Worm (Caenorhabditis elegans) whole organism, young adult: ENCODE results near the gene hil-3.
A peak's percentile ranks its signal among the peaks of the same experiment; 100 is the strongest.

Experiments
- B0019.2 ChIP-seq: fragments of 200-800 bp; sonication (Bioruptor generic); conservative IDR thresholded peaks from 2 replicates; pipeline ENCODE4 v1.3.6; 2022; ENCODE audit warnings: missing genetic modification reagents, missing genetic modification characterization, missing compliant biosample characterization
- C06A6.2 ChIP-seq: fragments of 200-800 bp; sonication (Bioruptor generic); conservative IDR thresholded peaks from 2 replicates; pipeline ENCODE4 v1.3.6; 2022; ENCODE audit warnings: missing genetic modification characterization, missing compliant biosample characterization
- F33H1.4 ChIP-seq: fragments of 200-800 bp; sonication (Bioruptor generic); IDR thresholded peaks from 2 replicates; pipeline ENCODE4 v1.3.6; 2022; ENCODE audit warnings: missing genetic modification reagents, missing genetic modification characterization, missing compliant biosample characterization
- K12H6.12 ChIP-seq: fragments of 200-800 bp; sonication (Bioruptor generic); optimal IDR thresholded peaks from 2 replicates; lab custom pipeline; 2018; ENCODE audit warnings: mild to moderate bottlenecking, missing genetic modification characterization, missing compliant biosample characterization
- T26A5.8 ChIP-seq: sonication (generic microtip); optimal IDR thresholded peaks from 2 replicates; lab custom pipeline; 2016; ENCODE audit warnings: missing genetic modification characterization, missing compliant biosample characterization
- Y67H2A.10 ChIP-seq: fragments of 200-800 bp; sonication (Bioruptor generic); conservative IDR thresholded peaks from 2 replicates; pipeline ENCODE4 v1.3.6; 2022; ENCODE audit warnings: missing genetic modification reagents, missing genetic modification characterization, missing compliant biosample characterization
- Y95B8A.8 ChIP-seq: fragments of 200-800 bp; sonication (Bioruptor generic); IDR thresholded peaks from 2 replicates; pipeline ENCODE4 v1.3.6; 2022; ENCODE audit warnings: missing genetic modification reagents, missing genetic modification characterization, missing compliant biosample characterization
- ama-1 ChIP-seq, 3 experiments: fragments of 150-350 bp in 1 of 3; sonication (generic microtip) in 2 of 3; optimal IDR thresholded peaks; 2 replicates each; lab custom pipeline; 2014 to 2018; ENCODE audit warnings: missing biosample characterization in 2 of 3, missing genetic modification characterization in 2 of 3, missing genetic modification reagents in 2 of 3
- atf-7 ChIP-seq: sonication (generic microtip); optimal IDR thresholded peaks from 2 replicates; lab custom pipeline; 2017; ENCODE audit warnings: mild to moderate bottlenecking, missing genetic modification characterization, missing compliant biosample characterization
- cebp-2 ChIP-seq: fragments of 200-800 bp; sonication (Bioruptor generic); IDR thresholded peaks from 2 replicates; pipeline ENCODE4 v1.3.6; 2022; ENCODE audit warnings: missing genetic modification characterization, missing compliant biosample characterization
- ceh-27 ChIP-seq: fragments of 200-800 bp; sonication (Bioruptor generic); optimal IDR thresholded peaks from 2 replicates; lab custom pipeline; 2018; ENCODE audit warnings: mild to moderate bottlenecking, missing genetic modification characterization, moderate library complexity, missing compliant biosample characterization
- ceh-40 ChIP-seq: fragments of 200-800 bp; sonication (Bioruptor generic); IDR thresholded peaks from 2 replicates; pipeline ENCODE4 v1.3.6; 2022; ENCODE audit warnings: missing genetic modification characterization, missing compliant biosample characterization
- ceh-58 ChIP-seq: fragments of 200-800 bp; sonication (Bioruptor generic); IDR thresholded peaks from 2 replicates; pipeline ENCODE4 v1.3.6; 2022; ENCODE audit warnings: missing genetic modification characterization, missing compliant biosample characterization
- chd-7 ChIP-seq: sonication (generic microtip); optimal IDR thresholded peaks from 2 replicates; lab custom pipeline; 2016; ENCODE audit warnings: mild to moderate bottlenecking, missing genetic modification characterization, moderate library complexity, missing compliant biosample characterization
- dox-1 ChIP-seq: fragments of 200-800 bp; sonication (Bioruptor generic); IDR thresholded peaks from 2 replicates; pipeline ENCODE4 v1.3.6; 2022; ENCODE audit warnings: missing genetic modification reagents, missing genetic modification characterization, missing compliant biosample characterization
- egl-18 ChIP-seq: fragments of 200-800 bp; sonication (Bioruptor generic); IDR thresholded peaks from 2 replicates; pipeline ENCODE4 v1.3.6; 2022; ENCODE audit warnings: missing genetic modification reagents, missing genetic modification characterization, missing compliant biosample characterization
- egl-44 ChIP-seq: fragments of 200-800 bp; sonication (Bioruptor generic); IDR thresholded peaks from 2 replicates; pipeline ENCODE4 v1.3.6; 2022; ENCODE audit warnings: missing genetic modification reagents, missing genetic modification characterization, missing compliant biosample characterization
- egrh-3 ChIP-seq: fragments of 200-800 bp; sonication (Bioruptor generic); IDR thresholded peaks from 2 replicates; pipeline ENCODE4 v1.3.6; 2022; ENCODE audit warnings: missing genetic modification reagents, missing genetic modification characterization, missing compliant biosample characterization
- ekl-4 ChIP-seq: fragments of 200-800 bp; sonication (Bioruptor generic); IDR thresholded peaks from 2 replicates; pipeline ENCODE4 v1.3.6; 2022; ENCODE audit warnings: missing genetic modification reagents, missing genetic modification characterization, missing compliant biosample characterization
- him-1 ChIP-seq: sonication (generic microtip); optimal IDR thresholded peaks from 2 replicates; lab custom pipeline; 2016; ENCODE audit warnings: missing genotype, missing genetic modification reagents, missing genetic modification characterization, missing compliant biosample characterization
- hlh-12 ChIP-seq: sonication (generic microtip); optimal IDR thresholded peaks from 2 replicates; lab custom pipeline; 2016; ENCODE audit warnings: missing genetic modification characterization, missing compliant biosample characterization
- hmg-1.2 ChIP-seq: fragments of 200-800 bp; sonication (Bioruptor generic); IDR thresholded peaks from 2 replicates; pipeline ENCODE4 v1.3.6; 2022; ENCODE audit warnings: missing genetic modification reagents, missing genetic modification characterization, missing compliant biosample characterization
- hmg-20 ChIP-seq: fragments of 200-800 bp; sonication (Bioruptor generic); IDR thresholded peaks from 2 replicates; pipeline ENCODE4 v1.3.6; 2022; ENCODE audit warnings: missing genetic modification reagents, missing genetic modification characterization, missing compliant biosample characterization
- let-526 ChIP-seq: fragments of 200-800 bp; sonication (Bioruptor generic); IDR thresholded peaks from 2 replicates; pipeline ENCODE4 v1.3.6; 2022; ENCODE audit warnings: missing genetic modification reagents, missing genetic modification characterization, missing compliant biosample characterization
- lin-26 ChIP-seq: fragments of 200-800 bp; sonication (Bioruptor generic); IDR thresholded peaks from 2 replicates; pipeline ENCODE4 v1.3.6; 2022; ENCODE audit warnings: missing genetic modification reagents, missing genetic modification characterization, missing compliant biosample characterization
- lin-35 ChIP-seq, 3 experiments: fragments of 150-350 bp in 2 of 3; sonication (generic microtip) in 1 of 3; optimal IDR thresholded peaks; 2 replicates each; lab custom pipeline; 2014 to 2018; ENCODE audit warnings: missing biosample characterization in 3 of 3, missing genetic modification characterization in 3 of 3, missing genetic modification reagents in 3 of 3
- lin-40 ChIP-seq: sonication (generic microtip); optimal IDR thresholded peaks from 2 replicates; lab custom pipeline; 2016; ENCODE audit warnings: missing genetic modification characterization, mild to moderate bottlenecking, missing compliant biosample characterization, missing genotype, missing genetic modification reagents
- lsl-1 ChIP-seq: fragments of 200-800 bp; sonication (Bioruptor generic); optimal IDR thresholded peaks from 2 replicates; lab custom pipeline; 2018; ENCODE audit warnings: mild to moderate bottlenecking, missing genetic modification characterization, moderate library complexity, missing compliant biosample characterization
- madf-3 ChIP-seq: fragments of 200-800 bp; sonication (Bioruptor generic); IDR thresholded peaks from 2 replicates; pipeline ENCODE4 v1.3.6; 2022; ENCODE audit warnings: missing genetic modification reagents, missing genetic modification characterization, missing compliant biosample characterization
- madf-6 ChIP-seq: fragments of 200-800 bp; sonication (Bioruptor generic); IDR thresholded peaks from 2 replicates; pipeline ENCODE4 v1.3.6; 2022; ENCODE audit warnings: missing genetic modification reagents, missing genetic modification characterization, missing compliant biosample characterization
- mes-4 ChIP-seq: sonication (generic microtip); optimal IDR thresholded peaks from 2 replicates; lab custom pipeline; 2016; ENCODE audit warnings: missing genotype, missing genetic modification characterization, missing compliant biosample characterization
- nfya-1 ChIP-seq: sonication (generic microtip); optimal IDR thresholded peaks from 2 replicates; lab custom pipeline; 2017; ENCODE audit warnings: antibody characterized with exemption, missing compliant biosample characterization, missing genetic modification characterization, borderline replicate concordance; ENCODE audit not compliant: insufficient read depth
- nfyb-1 ChIP-seq: fragments of 200-800 bp; sonication (Bioruptor generic); IDR thresholded peaks from 2 replicates; pipeline ENCODE4 v1.3.6; 2022; ENCODE audit warnings: missing genetic modification reagents, missing genetic modification characterization, missing compliant biosample characterization
- nhr-120 ChIP-seq: fragments of 200-800 bp; sonication (Bioruptor generic); IDR thresholded peaks from 2 replicates; pipeline ENCODE4 v1.3.6; 2022; ENCODE audit warnings: missing genetic modification characterization, missing compliant biosample characterization
- nhr-27 ChIP-seq: fragments of 200-800 bp; sonication (Bioruptor generic); optimal IDR thresholded peaks from 2 replicates; lab custom pipeline; 2018; ENCODE audit warnings: mild to moderate bottlenecking, missing genetic modification characterization, moderate library complexity, missing compliant biosample characterization
- pbrm-1 ChIP-seq: fragments of 200-800 bp; sonication (Bioruptor generic); IDR thresholded peaks from 2 replicates; pipeline ENCODE4 v1.3.6; 2022; ENCODE audit warnings: missing genetic modification reagents, missing genetic modification characterization, missing compliant biosample characterization
- repo-1 ChIP-seq: sonication (generic microtip); optimal IDR thresholded peaks from 2 replicates; lab custom pipeline; 2017; ENCODE audit warnings: mild to moderate bottlenecking, missing genetic modification characterization, missing compliant biosample characterization
- rpc-1 ChIP-seq, 2 experiments: fragments of 150-350 bp in 1 of 2; sonication (generic microtip) in 1 of 2; optimal IDR thresholded peaks; 2 replicates each; lab custom pipeline; 2014 to 2018; ENCODE audit warnings: missing biosample characterization in 1 of 2, missing genetic modification characterization in 1 of 2, missing genetic modification reagents in 1 of 2, missing genotype in 1 of 2
- snpc-3.4 ChIP-seq: sonication (generic microtip); optimal IDR thresholded peaks from 2 replicates; lab custom pipeline; 2017; ENCODE audit warnings: missing genetic modification characterization, mild to moderate bottlenecking, missing compliant biosample characterization, antibody characterized with exemption, moderate library complexity, missing genotype, missing genetic modification reagents
- snpc-4 ChIP-seq, 5 experiments: fragments of 150-350 bp in 1 of 5; sonication (generic microtip) in 4 of 5; optimal IDR thresholded peaks; 2 replicates each; lab custom pipeline; 2014 to 2018; ENCODE audit warnings: missing genetic modification characterization in 5 of 5, missing biosample characterization in 3 of 5, antibody characterized with exemption in 2 of 5, mild to moderate bottlenecking in 2 of 5, missing compliant biosample characterization in 2 of 5, missing genotype in 2 of 5, moderate library complexity in 2 of 5, missing genetic modification reagents in 1 of 5
- tbp1 ChIP-seq: fragments of 200-800 bp; sonication (Bioruptor generic); optimal IDR thresholded peaks from 2 replicates; lab custom pipeline; 2018; ENCODE audit warnings: mild to moderate bottlenecking, missing genetic modification characterization, missing compliant biosample characterization
- zfh-2 ChIP-seq: fragments of 200-800 bp; sonication (Bioruptor generic); conservative IDR thresholded peaks from 2 replicates; pipeline ENCODE4 v1.3.6; 2022; ENCODE audit warnings: missing genetic modification reagents, missing genetic modification characterization, missing compliant biosample characterization
- zim-3 ChIP-seq: sonication (generic microtip); optimal IDR thresholded peaks from 2 replicates; lab custom pipeline; 2017; ENCODE audit warnings: mild to moderate bottlenecking, missing genetic modification characterization, moderate library complexity, missing compliant biosample characterization
- ztf-28 ChIP-seq: fragments of 200-800 bp; sonication (Bioruptor generic); IDR thresholded peaks from 2 replicates; pipeline ENCODE4 v1.3.6; 2022; ENCODE audit warnings: missing genetic modification reagents, missing genetic modification characterization, missing compliant biosample characterization

hil-3 gene

ce11 chrX:8155969-8156368, 3.0 kb upstream of the hil-3 start:
- TF ChIP-seq lsl-1: no peak
- TF ChIP-seq tbp1 (GFP tag; lab: Kevin White, UChicago): peak; percentile 88
- TF ChIP-seq atf-7 (tag; lab: Kevin White, UChicago): no peak
- TF ChIP-seq lin-35 (GFP tag; optimal IDR thresholded peaks at IDR 0.05; lab: Kevin White, UChicago): peak in 1 of 3 experiments; percentile 35
- TF ChIP-seq egl-44: no peak
- peak; percentile 66; the same call in 1 of the 2 replicates for TF ChIP-seq ceh-40
- no peak for TF ChIP-seq Y67H2A.10 (GFP tag; lab: Robert Waterston, UW)
- peak; percentile 60; the same call in 1 of the 2 replicates for TF ChIP-seq let-526
- TF ChIP-seq ekl-4 (GFP tag; lab: Robert Waterston, UW): peak; percentile 67; the same call in 1 of the 2 replicates
- peak; percentile 81 for TF ChIP-seq lin-26
- no peak for TF ChIP-seq B0019.2 (GFP tag; lab: Robert Waterston, UW)
- TF ChIP-seq egrh-3 (GFP tag; lab: Robert Waterston, UW): peak; percentile 28; the same call in 1 of the 2 replicates
- TF ChIP-seq repo-1 (tag; lab: Kevin White, UChicago): peak; percentile 6
- no peak for TF ChIP-seq chd-7 (tag; lab: Kevin White, UChicago)
- TF ChIP-seq zim-3: no peak
- TF ChIP-seq madf-3 (GFP tag; lab: Robert Waterston, UW): 0 out of 2 replicates have a peak, but pooled peaks have one; percentile 39
- TF ChIP-seq ceh-27: peak; percentile 11
- TF ChIP-seq egl-18 (GFP tag; lab: Robert Waterston, UW): no peak
- TF ChIP-seq nfya-1 (tag; lab: Kevin White, UChicago): no peak
- peak; percentile 36; the same call in 1 of the 2 replicates for TF ChIP-seq zfh-2
- no peak for TF ChIP-seq Y95B8A.8 (GFP tag; lab: Robert Waterston, UW)
- peak; percentile 32 for TF ChIP-seq K12H6.12 (tag; lab: Kevin White, UChicago)
- no peak for TF ChIP-seq ama-1 (optimal IDR thresholded peaks at IDR 0.05; lab: Kevin White, UChicago)
- peak in 1 of 2 experiments; percentile 56 for TF ChIP-seq ama-1 (GFP tag; optimal IDR thresholded peaks at IDR 0.05; lab: Kevin White, UChicago)
- no peak for TF ChIP-seq him-1 (tag; lab: Kevin White, UChicago)
- TF ChIP-seq C06A6.2: no peak
- no peak for TF ChIP-seq F33H1.4
- peak; percentile 21 for TF ChIP-seq rpc-1 (optimal IDR thresholded peaks at IDR 0.05; lab: Kevin White, UChicago)
- peak; percentile 31 for TF ChIP-seq rpc-1 (tag; optimal IDR thresholded peaks at IDR 0.05; lab: Kevin White, UChicago)
- TF ChIP-seq lin-40 (tag; lab: Kevin White, UChicago): no peak
- no peak for TF ChIP-seq ceh-58 (GFP tag; lab: Robert Waterston, UW)
- TF ChIP-seq snpc-4 (GFP tag; optimal IDR thresholded peaks at IDR 0.05; lab: Kevin White, UChicago): no peak
- no peak for TF ChIP-seq snpc-4 (tag; optimal IDR thresholded peaks at IDR 0.05; lab: Kevin White, UChicago)
- TF ChIP-seq hmg-1.2 (GFP tag; lab: Robert Waterston, UW): peak; percentile 69
- no peak for TF ChIP-seq dox-1 (GFP tag; lab: Robert Waterston, UW)
- no peak for TF ChIP-seq mes-4
- no peak for TF ChIP-seq madf-6 (GFP tag; lab: Robert Waterston, UW)
- no peak for TF ChIP-seq hlh-12 (tag; lab: Kevin White, UChicago)
- TF ChIP-seq nhr-27 (tag; lab: Kevin White, UChicago): no peak
- 0 out of 2 replicates have a peak, but pooled peaks have one; percentile 44 for TF ChIP-seq hmg-20 (GFP tag; lab: Robert Waterston, UW)
- TF ChIP-seq nfyb-1: peak; percentile 65
- peak; percentile 7; the same call in 1 of the 2 replicates for TF ChIP-seq pbrm-1 (GFP tag; lab: Robert Waterston, UW)
- no peak for TF ChIP-seq nhr-120 (GFP tag; lab: Robert Waterston, UW)
- TF ChIP-seq ztf-28 (GFP tag; lab: Robert Waterston, UW): 0 out of 2 replicates have a peak, but pooled peaks have one; percentile 66
- TF ChIP-seq cebp-2 (GFP tag; lab: Robert Waterston, UW): 0 out of 2 replicates have a peak, but pooled peaks have one; percentile 63
- peak; percentile 31 for TF ChIP-seq snpc-3.4 (tag; lab: Kevin White, UChicago)
- TF ChIP-seq T26A5.8 (tag; lab: Kevin White, UChicago): no peak
